Fruit fly (Drosophila melanogaster): ENCODE results near the gene sit.

- TF ChIP-seq Clk (GFP tag; optimal IDR thresholded peaks at IDR 0.05) (no peak), kay (GFP tag; ENCODE audit: borderline replicate concordance) (no peak), bab1 (GFP tag; optimal IDR thresholded peaks at IDR 0.05) (no peak), CG14711 (tag; optimal IDR thresholded peaks at IDR 0.05) (no peak), tj (GFP tag; optimal IDR thresholded peaks at IDR 0.05) (peak; percentile 87), Mnt (GFP tag; optimal IDR thresholded peaks at IDR 0.05) (no peak), Hr96 (GFP tag; optimal IDR thresholded peaks at IDR 0.05) (no peak), CG7101 (tag; optimal IDR thresholded peaks at IDR 0.05) (no peak)
Measured at dm6 chr3R:22550306-22550812, 12.0 kb downstream of the sit start, which contains the start of gene bond.

All from whole organism, adult.